Fruit fly (Drosophila melanogaster) whole organism, embryonic: ENCODE data around the gene CG42784.
A peak's percentile ranks its signal among the peaks of the same experiment; 100 is the strongest.

Experiments used
- Awh ChIP-seq: fragments of 200-800 bp; sonication (Bioruptor generic); IDR thresholded peaks from 2 replicates; pipeline ENCODE4, ENCODE4 v1.3.6; 2022; ENCODE audit warnings: missing biosample characterization, missing genetic modification characterization
- CG10147 ChIP-seq: fragments of 200-800 bp; sonication (Bioruptor generic); optimal IDR thresholded peaks from 2 replicates; lab custom pipeline; 2019; ENCODE audit warnings: missing biosample characterization, mild to moderate bottlenecking, missing genetic modification characterization, moderate library complexity
- CG10209 ChIP-seq: fragments of 200-800 bp; sonication (Bioruptor generic); optimal IDR thresholded peaks from 3 replicates; lab custom pipeline; 2017; ENCODE audit warnings: missing biosample characterization, mild to moderate bottlenecking, missing genetic modification characterization, missing genetic modification reagents
- CG10565 ChIP-seq: fragments of 200-800 bp; sonication (Bioruptor generic); optimal IDR thresholded peaks from 3 replicates; lab custom pipeline; 2016; ENCODE audit warnings: missing biosample characterization, mild to moderate bottlenecking, missing genetic modification characterization
- CG12391 ChIP-seq: fragments of 200-800 bp; sonication (Bioruptor generic); optimal IDR thresholded peaks from 3 replicates; lab custom pipeline; 2018; ENCODE audit warnings: missing biosample characterization, mild to moderate bottlenecking, missing genetic modification characterization, moderate library complexity
- CG13894 ChIP-seq: fragments of 200-800 bp; sonication (Bioruptor generic); optimal IDR thresholded peaks from 3 replicates; lab custom pipeline; 2018; ENCODE audit warnings: missing biosample characterization, mild to moderate bottlenecking, missing genetic modification characterization, moderate library complexity
- CG14014 ChIP-seq: fragments of 200-800 bp; sonication (Bioruptor generic); IDR thresholded peaks from 2 replicates; pipeline ENCODE4 v1.3.6; 2022; ENCODE audit warnings: missing biosample characterization, missing genetic modification characterization
- CG14050 ChIP-seq: fragments of 200-800 bp; sonication (Bioruptor generic); IDR thresholded peaks from 3 replicates; pipeline ENCODE4 v1.3.6; 2022; ENCODE audit warnings: missing biosample characterization, missing genetic modification characterization
- CG14965 ChIP-seq: fragments of 200-800 bp; sonication (Bioruptor generic); optimal IDR thresholded peaks from 2 replicates; lab custom pipeline; 2016; ENCODE audit warnings: missing biosample characterization, missing genetic modification characterization, borderline replicate concordance
- CG15073 ChIP-seq: fragments of 200-800 bp; sonication (Bioruptor generic); optimal IDR thresholded peaks from 2 replicates; lab custom pipeline; 2016; ENCODE audit warnings: missing biosample characterization, missing genetic modification characterization
- CG15479 ChIP-seq: fragments of 200-800 bp; sonication (Bioruptor generic); optimal IDR thresholded peaks from 3 replicates; lab custom pipeline; 2019; ENCODE audit warnings: missing biosample characterization, mild to moderate bottlenecking, missing genetic modification characterization, moderate library complexity
- CG1602 ChIP-seq: fragments of 200-800 bp; sonication (Bioruptor generic); optimal IDR thresholded peaks from 3 replicates; lab custom pipeline; 2016; ENCODE audit warnings: missing biosample characterization, missing genetic modification characterization
- CG17802 ChIP-seq: fragments of 200-800 bp; sonication (Bioruptor generic); optimal IDR thresholded peaks from 2 replicates; lab custom pipeline; 2018; ENCODE audit warnings: missing biosample characterization, mild to moderate bottlenecking, missing genetic modification characterization, moderate library complexity
- CG17912 ChIP-seq: fragments of 200-800 bp; sonication (Bioruptor generic); optimal IDR thresholded peaks from 2 replicates; lab custom pipeline; 2018; ENCODE audit warnings: missing biosample characterization, mild to moderate bottlenecking, missing genetic modification characterization
- CG1792 ChIP-seq: fragments of 200-800 bp; sonication (Bioruptor generic); optimal IDR thresholded peaks from 2 replicates; lab custom pipeline; 2016; ENCODE audit warnings: missing biosample characterization, missing genetic modification characterization
- CG4854 ChIP-seq: fragments of 200-800 bp; sonication (Bioruptor generic); optimal IDR thresholded peaks from 2 replicates; lab custom pipeline; 2016; ENCODE audit warnings: missing biosample characterization, missing genetic modification characterization, inconsistent platforms
- CG6689 ChIP-seq: fragments of 200-800 bp; sonication (Bioruptor generic); IDR thresholded peaks from 2 replicates; pipeline ENCODE4 v1.3.6; 2022; ENCODE audit warnings: missing biosample characterization, missing genetic modification characterization
- CG6765 ChIP-seq: fragments of 200-800 bp; sonication (Bioruptor generic); optimal IDR thresholded peaks from 3 replicates; lab custom pipeline; 2017; ENCODE audit warnings: missing biosample characterization, mild to moderate bottlenecking, missing genetic modification characterization
- CG7963 ChIP-seq: fragments of 200-800 bp; sonication (Bioruptor generic); IDR thresholded peaks from 3 replicates; pipeline ENCODE4 v1.3.6; 2022; ENCODE audit warnings: missing biosample characterization, missing genetic modification characterization; ENCODE audit not compliant: partially characterized antibody
- CG7987 ChIP-seq: fragments of 200-800 bp; sonication (Bioruptor generic); optimal IDR thresholded peaks from 2 replicates; lab custom pipeline; 2018; ENCODE audit warnings: missing biosample characterization, mild to moderate bottlenecking, missing genetic modification characterization, moderate library complexity
- CG8765 ChIP-seq: fragments of 200-800 bp; sonication (Bioruptor generic); IDR thresholded peaks from 2 replicates; pipeline ENCODE4 v1.3.6; 2022; ENCODE audit warnings: missing biosample characterization, missing genetic modification characterization
- CG9797 ChIP-seq: fragments of 200-800 bp; sonication (Bioruptor generic); optimal IDR thresholded peaks from 3 replicates; lab custom pipeline; 2018; ENCODE audit warnings: missing biosample characterization, mild to moderate bottlenecking, missing genetic modification characterization
- D ChIP-seq, 2 experiments: fragments of 200-800 bp in 1 of 2; fragments of >200 bp in 1 of 2; sonication (Bioruptor generic) in 1 of 2; optimal IDR thresholded peaks; 2 replicates in 1 of 2; 3 replicates in 1 of 2; lab custom pipeline; 2017; ENCODE audit warnings: mild to moderate bottlenecking in 1 of 2, missing biosample characterization in 1 of 2, missing genetic modification characterization in 1 of 2, missing genetic modification reagents in 1 of 2
- Doc3 ChIP-seq: fragments of 200-800 bp; sonication (Bioruptor generic); IDR thresholded peaks from 3 replicates; pipeline ENCODE4 v1.3.6; 2022; ENCODE audit warnings: missing biosample characterization, missing genetic modification characterization; ENCODE audit not compliant: partially characterized antibody
- Ets65A ChIP-seq: fragments of 200-800 bp; sonication (Bioruptor generic); peaks from one replicate; lab custom pipeline; 2016; ENCODE audit warnings: missing biosample characterization, missing genetic modification characterization
- Fer3 ChIP-seq: fragments of 200-800 bp; sonication (Bioruptor generic); optimal IDR thresholded peaks from 2 replicates; lab custom pipeline; 2018; ENCODE audit warnings: missing biosample characterization, mild to moderate bottlenecking, missing genetic modification characterization, moderate library complexity
- Gug ChIP-seq: fragments of 200-800 bp; sonication (Bioruptor generic); IDR thresholded peaks from 4 replicates; pipeline ENCODE4 v1.3.6; 2022; ENCODE audit warnings: missing biosample characterization, missing genetic modification characterization
- HLHmδ ChIP-seq: fragments of 200-800 bp; sonication (Bioruptor generic); optimal IDR thresholded peaks from 2 replicates; lab custom pipeline; 2018; ENCODE audit warnings: missing biosample characterization, mild to moderate bottlenecking, missing genetic modification characterization, moderate library complexity
- Meics ChIP-seq: fragments of 200-800 bp; sonication (Bioruptor generic); optimal IDR thresholded peaks from 2 replicates; lab custom pipeline; 2017; ENCODE audit warnings: missing biosample characterization, mild to moderate bottlenecking, missing genetic modification characterization
- aop ChIP-seq: fragments of 200-800 bp; sonication (Bioruptor generic); IDR thresholded peaks from 2 replicates; pipeline ENCODE4 v1.3.6; 2022; ENCODE audit warnings: missing biosample characterization, missing genetic modification characterization
- chinmo ChIP-seq: fragments of 200-800 bp; sonication (Bioruptor generic); IDR thresholded peaks from 4 replicates; pipeline ENCODE4 v1.3.6; 2022; ENCODE audit warnings: missing biosample characterization, missing genetic modification characterization; ENCODE audit not compliant: partially characterized antibody
- chm ChIP-seq: fragments of 200-800 bp; sonication (Bioruptor generic); IDR thresholded peaks from 2 replicates; pipeline ENCODE4 v1.3.6; 2022; ENCODE audit warnings: missing biosample characterization, missing genetic modification characterization
- esg ChIP-seq: fragments of 200-800 bp; sonication (Bioruptor generic); conservative IDR thresholded peaks from 2 replicates; pipeline ENCODE4 v1.3.6; 2022; ENCODE audit warnings: missing biosample characterization, missing genetic modification characterization
- fd102C ChIP-seq: fragments of 200-800 bp; sonication (Bioruptor generic); optimal IDR thresholded peaks from 2 replicates; lab custom pipeline; 2018; ENCODE audit warnings: missing biosample characterization, mild to moderate bottlenecking, missing genetic modification characterization, moderate library complexity
- grau ChIP-seq: fragments of 200-800 bp; optimal IDR thresholded peaks from 3 replicates; lab custom pipeline; 2019; ENCODE audit warnings: missing biosample characterization, mild to moderate bottlenecking, missing genetic modification characterization, moderate library complexity
- grn ChIP-seq: fragments of 200-800 bp; sonication (Bioruptor generic); optimal IDR thresholded peaks from 3 replicates; lab custom pipeline; 2017; ENCODE audit warnings: missing biosample characterization, missing genetic modification characterization
- gsb-n ChIP-seq: fragments of 200-800 bp; sonication (Bioruptor generic); optimal IDR thresholded peaks from 3 replicates; lab custom pipeline; 2018; ENCODE audit warnings: missing biosample characterization, mild to moderate bottlenecking, missing genetic modification characterization
- klu ChIP-seq: fragments of 200-800 bp; sonication (Bioruptor generic); IDR thresholded peaks from 2 replicates; pipeline ENCODE4 v1.3.6; 2022; ENCODE audit warnings: missing biosample characterization, missing genetic modification characterization
- mirr ChIP-seq: fragments of 200-800 bp; sonication (Bioruptor generic); optimal IDR thresholded peaks from 3 replicates; lab custom pipeline; 2018; ENCODE audit warnings: missing biosample characterization, mild to moderate bottlenecking, missing genetic modification characterization
- nmo ChIP-seq: fragments of 200-800 bp; sonication (Bioruptor generic); optimal IDR thresholded peaks from 2 replicates; lab custom pipeline; 2018; ENCODE audit warnings: missing biosample characterization, mild to moderate bottlenecking, missing genetic modification characterization, moderate library complexity
- otp ChIP-seq: fragments of 200-800 bp; sonication (Bioruptor generic); IDR thresholded peaks from 3 replicates; pipeline ENCODE4, ENCODE4 v1.3.6; 2022; ENCODE audit warnings: missing biosample characterization, missing genetic modification characterization
- rib ChIP-seq: fragments of 200-800 bp; sonication (Bioruptor generic); IDR thresholded peaks from 2 replicates; pipeline ENCODE4 v1.3.6; 2022; ENCODE audit warnings: missing biosample characterization, missing genetic modification characterization
- sob ChIP-seq: fragments of 200-800 bp; sonication (Bioruptor generic); IDR thresholded peaks from 2 replicates; pipeline ENCODE4 v1.3.6; 2022; ENCODE audit warnings: missing biosample characterization, missing genetic modification characterization
- tin ChIP-seq: fragments of 200-800 bp; sonication (Bioruptor generic); optimal IDR thresholded peaks from 3 replicates; lab custom pipeline; 2016; ENCODE audit warnings: missing biosample characterization, missing genetic modification characterization
- tup ChIP-seq: fragments of 200-800 bp; sonication (Bioruptor generic); optimal IDR thresholded peaks from 2 replicates; lab custom pipeline; 2016; ENCODE audit warnings: missing biosample characterization, mild to moderate bottlenecking, missing genetic modification characterization, moderate library complexity
- twi ChIP-seq: fragments of 200-800 bp; optimal IDR thresholded peaks from 2 replicates; lab custom pipeline; 2019; ENCODE audit warnings: missing biosample characterization, mild to moderate bottlenecking, missing genetic modification characterization, moderate library complexity
- unpg ChIP-seq: fragments of 200-800 bp; sonication (Bioruptor generic); optimal IDR thresholded peaks from 3 replicates; lab custom pipeline; 2018; ENCODE audit warnings: missing biosample characterization, mild to moderate bottlenecking, missing genetic modification characterization, moderate library complexity
- vfl ChIP-seq: fragments of 200-800 bp; sonication (Bioruptor generic); optimal IDR thresholded peaks from 2 replicates; lab custom pipeline; 2016; ENCODE audit warnings: missing biosample characterization, missing genetic modification characterization

CG42784 gene

DNA sequence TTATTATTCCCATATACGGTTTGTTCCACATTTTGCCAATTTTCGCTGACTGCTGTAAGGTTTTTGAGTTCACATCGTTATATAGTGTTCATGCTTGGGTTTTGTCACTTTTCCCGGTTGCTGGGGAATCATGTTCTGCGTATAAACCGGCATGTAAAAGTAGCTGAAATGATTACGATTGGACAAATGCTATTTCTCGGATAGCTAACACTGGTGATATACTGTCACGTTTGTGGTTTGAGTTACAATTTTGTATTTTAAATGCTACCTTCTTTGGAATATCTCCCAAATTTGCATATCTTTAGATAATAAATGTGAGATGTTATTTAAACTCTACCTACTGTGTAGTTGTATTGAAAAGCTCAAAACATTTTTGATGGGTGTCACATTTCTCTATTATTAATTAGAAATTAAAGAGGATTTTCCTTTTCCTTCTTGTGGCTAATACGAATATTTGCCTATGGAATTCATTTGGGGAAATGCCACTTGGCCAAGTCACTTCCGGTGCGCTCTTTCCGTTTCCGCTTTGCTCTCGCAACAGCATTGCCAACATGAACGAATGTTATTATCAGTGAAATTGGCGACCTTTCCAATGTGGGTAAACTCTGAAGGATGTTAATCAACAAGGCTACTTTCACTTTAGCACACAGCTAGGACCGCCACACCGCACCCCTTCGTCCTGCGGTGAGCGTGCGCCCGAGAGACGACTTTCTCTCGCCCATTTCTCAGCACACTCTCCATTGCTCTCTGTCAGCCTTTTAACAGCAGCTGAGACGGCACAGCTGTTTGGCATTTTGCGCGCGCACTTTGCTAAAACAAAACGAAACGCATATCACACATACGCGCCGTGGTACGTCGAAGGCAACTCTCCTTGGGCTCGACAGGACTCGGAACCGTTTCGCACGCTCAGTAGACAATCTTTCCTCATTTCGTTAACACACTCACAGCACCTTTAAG is at the start of gene CG42784, which contains the start of the genes CG16956 and CG43850 (continued):
- TF ChIP-seq Awh (GFP tag; lab: Robert Waterston, UW) (no peak), CG14050 (0 out of 3 replicates have a peak, but pooled peaks have one; percentile 31), otp (GFP tag; lab: Robert Waterston, UW) (no peak), fd102C (GFP tag; lab: Kevin White, UChicago) (no peak), sob (GFP tag; lab: Robert Waterston, UW) (0 out of 2 replicates have a peak, but pooled peaks have one; percentile 45), CG4854 (GFP tag; lab: Kevin White, UChicago) (no peak), CG15479 (GFP tag; lab: Kevin White, UChicago) (no peak), CG1792 (GFP tag; lab: Kevin White, UChicago) (no peak), nmo (GFP tag; lab: Kevin White, UChicago) (no peak), esg (no peak), vfl (GFP tag; lab: Kevin White, UChicago) (no peak), HLHmδ (no peak), chm (GFP tag; lab: Robert Waterston, UW) (no peak; the same call in 1 of the 2 replicates), Ets65A (GFP tag; lab: Kevin White, UChicago) (peak; percentile 51), CG6765 (GFP tag; lab: Kevin White, UChicago) (peak; percentile 90), tin (GFP tag; lab: Kevin White, UChicago) (no peak), grn (GFP tag; lab: Kevin White, UChicago) (peak; percentile 1), gsb-n (tag; lab: Kevin White, UChicago) (no peak), Fer3 (tag; lab: Kevin White, UChicago) (peak; percentile 75), CG12391 (tag; lab: Kevin White, UChicago) (no peak), Gug (no peak), chinmo (GFP tag; lab: Robert Waterston, UW) (no peak), D (optimal IDR thresholded peaks at IDR 0.05; lab: Kevin White, UChicago) (no peak), D (GFP tag; optimal IDR thresholded peaks at IDR 0.05; lab: Kevin White, UChicago) (no peak), klu (no peak), CG15073 (GFP tag; lab: Kevin White, UChicago) (no peak), aop (no peak), twi (tag; lab: Kevin White, UChicago) (no peak), grau (tag; lab: Kevin White, UChicago) (peak; percentile 57), unpg (peak; percentile 67), CG14014 (GFP tag; lab: Robert Waterston, UW) (no peak), CG1602 (GFP tag; lab: Kevin White, UChicago) (no peak), CG10209 (peak; percentile 45), rib (GFP tag; lab: Robert Waterston, UW) (no peak), CG10147 (GFP tag; lab: Kevin White, UChicago) (peak; percentile 56), Doc3 (no peak), CG6689 (no peak), Meics (peak; percentile 87), CG14965 (GFP tag; lab: Kevin White, UChicago) (no peak), CG9797 (GFP tag; lab: Kevin White, UChicago) (no peak), CG17802 (tag; lab: Kevin White, UChicago) (no peak), CG13894 (tag; lab: Kevin White, UChicago) (peak; percentile 74), CG8765 (GFP tag; lab: Robert Waterston, UW) (no peak), CG7987 (GFP tag; lab: Kevin White, UChicago) (peak; percentile 86), CG7963 (no peak), CG17912 (GFP tag; lab: Kevin White, UChicago) (peak; percentile 71), mirr (peak; percentile 85), CG10565 (GFP tag; lab: Kevin White, UChicago) (no peak), tup (no peak)
